Fruit fly (Drosophila melanogaster) whole organism, embryonic: ENCODE results near the gene CG46059.
A peak's percentile ranks its signal among the peaks of the same experiment; 100 is the strongest.

Experiments used
- ATbp ChIP-seq: fragments of 200-800 bp; sonication (Bioruptor generic); optimal IDR thresholded peaks from 2 replicates; lab custom pipeline; 2017; ENCODE audit warnings: missing biosample characterization, mild to moderate bottlenecking, missing genetic modification characterization, missing genetic modification reagents
- Asciz ChIP-seq: fragments of 200-800 bp; sonication (Bioruptor generic); optimal IDR thresholded peaks from 2 replicates; lab custom pipeline; 2017; ENCODE audit warnings: missing biosample characterization, mild to moderate bottlenecking, missing genetic modification characterization, missing genetic modification reagents
- B-H2 ChIP-seq: fragments of 200-800 bp; sonication (Bioruptor generic); optimal IDR thresholded peaks from 2 replicates; lab custom pipeline; 2018; ENCODE audit warnings: missing biosample characterization, mild to moderate bottlenecking, missing genetic modification characterization
- Blimp-1 ChIP-seq: fragments of 200-800 bp; sonication (Bioruptor generic); optimal IDR thresholded peaks from 3 replicates; lab custom pipeline; 2018; ENCODE audit warnings: missing biosample characterization, missing genetic modification characterization, mild to moderate bottlenecking, moderate library complexity, missing genetic modification reagents
- CG10274 ChIP-seq: fragments of 200-800 bp; sonication (Bioruptor generic); optimal IDR thresholded peaks from 3 replicates; lab custom pipeline; 2017; ENCODE audit warnings: missing biosample characterization, mild to moderate bottlenecking, missing genetic modification characterization
- CG10979 ChIP-seq: fragments of 200-800 bp; sonication (Bioruptor generic); optimal IDR thresholded peaks from 2 replicates; lab custom pipeline; 2018; ENCODE audit warnings: missing biosample characterization, mild to moderate bottlenecking, missing genetic modification characterization, moderate library complexity
- CG12942 ChIP-seq: fragments of 200-800 bp; sonication (Bioruptor generic); optimal IDR thresholded peaks from 3 replicates; lab custom pipeline; 2016; ENCODE audit warnings: missing biosample characterization, missing genetic modification characterization
- CG13624 ChIP-seq: fragments of 200-800 bp; sonication (Bioruptor generic); optimal IDR thresholded peaks from 2 replicates; lab custom pipeline; 2016; ENCODE audit warnings: missing biosample characterization, missing genetic modification characterization
- CG14441 ChIP-seq: fragments of 200-800 bp; sonication (Bioruptor generic); IDR thresholded peaks from 2 replicates; pipeline ENCODE4 v1.3.6; 2022; ENCODE audit warnings: missing biosample characterization, missing genetic modification characterization
- CG1647 ChIP-seq: fragments of 200-800 bp; sonication (Bioruptor generic); optimal IDR thresholded peaks from 3 replicates; lab custom pipeline; 2016; ENCODE audit warnings: missing biosample characterization, missing genetic modification characterization
- CG17612 ChIP-seq: fragments of 200-800 bp; sonication (Bioruptor generic); IDR thresholded peaks from 2 replicates; pipeline ENCODE4 v1.3.6; 2022; ENCODE audit warnings: missing biosample characterization, missing genetic modification characterization
- CG17802 ChIP-seq: fragments of 200-800 bp; sonication (Bioruptor generic); optimal IDR thresholded peaks from 2 replicates; lab custom pipeline; 2018; ENCODE audit warnings: missing biosample characterization, mild to moderate bottlenecking, missing genetic modification characterization, moderate library complexity
- CG18262 ChIP-seq: fragments of 200-800 bp; optimal IDR thresholded peaks from 3 replicates; lab custom pipeline; 2019; ENCODE audit warnings: missing biosample characterization, mild to moderate bottlenecking, missing genetic modification characterization, moderate library complexity
- CG2202 ChIP-seq: fragments of 200-800 bp; sonication (Bioruptor generic); optimal IDR thresholded peaks from 2 replicates; lab custom pipeline; 2018; ENCODE audit warnings: missing biosample characterization, mild to moderate bottlenecking, missing genetic modification characterization
- CG2712 ChIP-seq: fragments of 200-800 bp; optimal IDR thresholded peaks from 3 replicates; lab custom pipeline; 2019; ENCODE audit warnings: missing biosample characterization, mild to moderate bottlenecking, missing genetic modification characterization, moderate library complexity
- CG2875 ChIP-seq: fragments of 200-800 bp; sonication (Bioruptor generic); optimal IDR thresholded peaks from 2 replicates; lab custom pipeline; 2017; ENCODE audit warnings: missing biosample characterization, mild to moderate bottlenecking, missing genetic modification characterization, missing genetic modification reagents
- CG2889 ChIP-seq: fragments of 200-800 bp; sonication (Bioruptor generic); IDR thresholded peaks from 3 replicates; pipeline ENCODE4 v1.3.6; 2022; ENCODE audit warnings: missing biosample characterization, missing genetic modification characterization
- CG33213 ChIP-seq: fragments of 200-800 bp; sonication (Bioruptor generic); optimal IDR thresholded peaks from 3 replicates; lab custom pipeline; 2016; ENCODE audit warnings: missing biosample characterization, missing genetic modification characterization
- CG4707 ChIP-seq: fragments of 200-800 bp; sonication (Bioruptor generic); optimal IDR thresholded peaks from 2 replicates; lab custom pipeline; 2018; ENCODE audit warnings: missing biosample characterization, mild to moderate bottlenecking, missing genetic modification characterization, moderate library complexity
- CG9609 ChIP-seq: fragments of 200-800 bp; sonication (Bioruptor generic); optimal IDR thresholded peaks from 3 replicates; lab custom pipeline; 2016; ENCODE audit warnings: missing biosample characterization, missing genetic modification characterization
- CG9876 ChIP-seq: fragments of 200-800 bp; sonication (Bioruptor generic); optimal IDR thresholded peaks from 2 replicates; lab custom pipeline; 2016; ENCODE audit warnings: missing biosample characterization, missing genetic modification characterization
- CoRest ChIP-seq: fragments of 200-800 bp; sonication (Bioruptor generic); optimal IDR thresholded peaks from 3 replicates; lab custom pipeline; 2018; ENCODE audit warnings: missing biosample characterization, mild to moderate bottlenecking, missing genetic modification characterization, moderate library complexity
- D19B ChIP-seq: fragments of 200-800 bp; sonication (Bioruptor generic); optimal IDR thresholded peaks from 2 replicates; lab custom pipeline; 2017; ENCODE audit warnings: missing biosample characterization, mild to moderate bottlenecking, missing genetic modification characterization
- Dad ChIP-seq: fragments of 200-800 bp; sonication (Bioruptor generic); optimal IDR thresholded peaks from 3 replicates; lab custom pipeline; 2016; ENCODE audit warnings: missing biosample characterization, missing genetic modification characterization
- Doc2 ChIP-seq: fragments of 200-800 bp; sonication (Bioruptor generic); IDR thresholded peaks from 2 replicates; pipeline ENCODE4 v1.3.6; 2022; ENCODE audit warnings: missing biosample characterization, missing genetic modification characterization
- Hsf ChIP-seq: fragments of 200-800 bp; sonication (Bioruptor generic); optimal IDR thresholded peaks from 3 replicates; lab custom pipeline; 2016; ENCODE audit warnings: missing biosample characterization, missing genetic modification characterization
- Jarid2 ChIP-seq: fragments of 200-800 bp; sonication (Bioruptor generic); optimal IDR thresholded peaks from 3 replicates; lab custom pipeline; 2017; ENCODE audit warnings: mild to moderate bottlenecking, missing biosample characterization, missing genetic modification reagents, missing genetic modification characterization
- MTF-1 ChIP-seq: fragments of 200-800 bp; sonication (Bioruptor generic); optimal IDR thresholded peaks from 2 replicates; lab custom pipeline; 2018; ENCODE audit warnings: missing biosample characterization, mild to moderate bottlenecking, missing genetic modification characterization, borderline replicate concordance
- Meics ChIP-seq: fragments of 200-800 bp; sonication (Bioruptor generic); optimal IDR thresholded peaks from 2 replicates; lab custom pipeline; 2017; ENCODE audit warnings: missing biosample characterization, mild to moderate bottlenecking, missing genetic modification characterization
- NC2α ChIP-seq: fragments of 200-800 bp; sonication (Bioruptor generic); optimal IDR thresholded peaks from 2 replicates; lab custom pipeline; 2016; ENCODE audit warnings: missing biosample characterization, missing genetic modification characterization
- Oli ChIP-seq: fragments of 200-800 bp; sonication (Bioruptor generic); optimal IDR thresholded peaks from 2 replicates; lab custom pipeline; 2018; ENCODE audit warnings: missing biosample characterization, mild to moderate bottlenecking, missing genetic modification characterization, moderate library complexity
- Sin3A ChIP-seq: fragments of >200 bp; optimal IDR thresholded peaks from 2 replicates; lab custom pipeline; 2018
- Sry-β ChIP-seq: fragments of 200-800 bp; sonication (Bioruptor generic); optimal IDR thresholded peaks from 2 replicates; lab custom pipeline; 2018; ENCODE audit warnings: missing biosample characterization, mild to moderate bottlenecking, missing genetic modification characterization, moderate library complexity
- Ssrp ChIP-seq: fragments of 200-800 bp; sonication (Bioruptor generic); optimal IDR thresholded peaks from 2 replicates; lab custom pipeline; 2018; ENCODE audit warnings: missing biosample characterization, mild to moderate bottlenecking, missing genetic modification characterization, moderate library complexity
- TFAM ChIP-seq: fragments of 200-800 bp; sonication (Bioruptor generic); optimal IDR thresholded peaks from 2 replicates; lab custom pipeline; 2017; ENCODE audit warnings: missing biosample characterization, missing genetic modification characterization, inconsistent platforms
- btn ChIP-seq: fragments of 200-800 bp; sonication (Bioruptor generic); optimal IDR thresholded peaks from 2 replicates; lab custom pipeline; 2016; ENCODE audit warnings: missing biosample characterization, missing genetic modification characterization
- fd96Cb ChIP-seq: fragments of 200-800 bp; sonication (Bioruptor generic); optimal IDR thresholded peaks from 2 replicates; lab custom pipeline; 2018; ENCODE audit warnings: missing biosample characterization, mild to moderate bottlenecking, missing genetic modification characterization, moderate library complexity
- gsb-n ChIP-seq: fragments of 200-800 bp; sonication (Bioruptor generic); optimal IDR thresholded peaks from 3 replicates; lab custom pipeline; 2018; ENCODE audit warnings: missing biosample characterization, mild to moderate bottlenecking, missing genetic modification characterization
- her ChIP-seq: fragments of 200-800 bp; sonication (Bioruptor generic); optimal IDR thresholded peaks from 2 replicates; lab custom pipeline; 2016; ENCODE audit warnings: missing biosample characterization, missing genetic modification characterization
- hth ChIP-seq: fragments of >200 bp; optimal IDR thresholded peaks from 2 replicates; lab custom pipeline; 2017; ENCODE audit warnings: inconsistent platforms
- lbe ChIP-seq: fragments of 200-800 bp; sonication (Bioruptor generic); optimal IDR thresholded peaks from 2 replicates; lab custom pipeline; 2016; ENCODE audit warnings: missing biosample characterization, mild to moderate bottlenecking, missing genetic modification characterization
- org-1 ChIP-seq: fragments of 200-800 bp; sonication (Bioruptor generic); optimal IDR thresholded peaks from 2 replicates; lab custom pipeline; 2017; ENCODE audit warnings: missing biosample characterization, missing genetic modification characterization
- peb ChIP-seq: fragments of 200-800 bp; sonication (Bioruptor generic); IDR thresholded peaks from 2 replicates; pipeline ENCODE4 v1.3.6; 2022; ENCODE audit warnings: missing biosample characterization, missing genetic modification characterization
- pfk ChIP-seq: fragments of 200-800 bp; sonication (Bioruptor generic); optimal IDR thresholded peaks from 2 replicates; lab custom pipeline; 2018; ENCODE audit warnings: missing biosample characterization, mild to moderate bottlenecking, missing genetic modification characterization, moderate library complexity
- phol ChIP-seq: fragments of 200-800 bp; sonication (Bioruptor generic); optimal IDR thresholded peaks from 3 replicates; lab custom pipeline; 2018; ENCODE audit warnings: missing biosample characterization, mild to moderate bottlenecking, missing genetic modification characterization, moderate library complexity
- pita ChIP-seq: fragments of 200-800 bp; sonication (Bioruptor generic); optimal IDR thresholded peaks from 2 replicates; lab custom pipeline; 2017; ENCODE audit warnings: missing biosample characterization, mild to moderate bottlenecking, missing genetic modification characterization
- pnt ChIP-seq: fragments of 200-800 bp; sonication (Bioruptor generic); optimal IDR thresholded peaks from 3 replicates; lab custom pipeline; 2016; ENCODE audit warnings: missing biosample characterization, missing genetic modification characterization
- schlank ChIP-seq: fragments of 200-800 bp; sonication (Bioruptor generic); optimal IDR thresholded peaks from 2 replicates; lab custom pipeline; 2018; ENCODE audit warnings: missing biosample characterization, mild to moderate bottlenecking, missing genetic modification characterization
- trem ChIP-seq: fragments of 200-800 bp; optimal IDR thresholded peaks from 3 replicates; lab custom pipeline; 2019; ENCODE audit warnings: missing biosample characterization, mild to moderate bottlenecking, missing genetic modification characterization, moderate library complexity
- ttk ChIP-seq: fragments of 200-800 bp; sonication (Bioruptor generic); IDR thresholded peaks from 2 replicates; pipeline ENCODE4 v2.1.2; 2022; ENCODE audit warnings: missing biosample characterization, missing genetic modification characterization
- vvl ChIP-seq: fragments of 200-800 bp; sonication (Bioruptor generic); IDR thresholded peaks from 2 replicates; pipeline ENCODE4 v1.3.6; 2022; ENCODE audit warnings: missing biosample characterization, missing genetic modification characterization
- yki ChIP-seq: fragments of >200 bp; optimal IDR thresholded peaks from 3 replicates; lab custom pipeline; 2018

The CG46059 gene

DNA sequence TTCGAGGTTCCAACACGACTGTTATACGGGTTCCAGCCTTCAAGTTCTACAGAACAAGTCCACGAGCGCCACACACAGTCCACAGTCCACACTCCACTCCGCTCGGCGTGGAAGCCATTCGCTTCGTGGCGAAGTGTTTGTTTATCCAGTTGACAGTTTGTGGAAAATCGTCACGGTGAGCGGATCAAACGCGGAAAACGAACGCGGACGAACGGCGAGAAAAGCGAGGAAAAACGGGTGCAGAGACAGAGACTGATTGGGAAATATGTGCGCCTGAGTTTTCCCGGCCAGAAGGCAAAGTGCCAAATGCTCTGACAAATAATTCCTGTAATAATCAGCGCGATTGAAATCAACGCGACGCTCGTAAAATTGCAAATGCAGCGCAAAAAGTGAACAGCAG is 6.6 kb upstream of the CG46059 start, which contains the start of gene drl (continued):
- peak; percentile 58 for TF ChIP-seq CG4707
- TF ChIP-seq CoRest (tag; lab: Kevin White, UChicago) = no peak
- TF ChIP-seq NC2α (GFP tag; lab: Kevin White, UChicago) = no peak
- peak; percentile 12 for TF ChIP-seq Asciz (GFP tag; lab: Kevin White, UChicago)
- TF ChIP-seq MTF-1 = peak; percentile 60
- TF ChIP-seq btn (GFP tag; lab: Kevin White, UChicago) = peak; percentile 26
- no peak for TF ChIP-seq lbe
- peak; percentile 42 for TF ChIP-seq CG10979
- TF ChIP-seq Doc2 (GFP tag; lab: Robert Waterston, UW) = no peak
- TF ChIP-seq ATbp (GFP tag; lab: Kevin White, UChicago) = peak; percentile 35
- peak; percentile 49 for TF ChIP-seq pfk (GFP tag; lab: Kevin White, UChicago)
- peak; percentile 34 for TF ChIP-seq her (GFP tag; lab: Kevin White, UChicago)
- TF ChIP-seq vvl (GFP tag; lab: Robert Waterston, UW) = peak; percentile 63; the same call in 1 of the 2 replicates
- peak; percentile 39 for TF ChIP-seq CG18262
- TF ChIP-seq CG9876 = no peak
- peak; percentile 99 for TF ChIP-seq Jarid2 (GFP tag; lab: Kevin White, UChicago)

DNA sequence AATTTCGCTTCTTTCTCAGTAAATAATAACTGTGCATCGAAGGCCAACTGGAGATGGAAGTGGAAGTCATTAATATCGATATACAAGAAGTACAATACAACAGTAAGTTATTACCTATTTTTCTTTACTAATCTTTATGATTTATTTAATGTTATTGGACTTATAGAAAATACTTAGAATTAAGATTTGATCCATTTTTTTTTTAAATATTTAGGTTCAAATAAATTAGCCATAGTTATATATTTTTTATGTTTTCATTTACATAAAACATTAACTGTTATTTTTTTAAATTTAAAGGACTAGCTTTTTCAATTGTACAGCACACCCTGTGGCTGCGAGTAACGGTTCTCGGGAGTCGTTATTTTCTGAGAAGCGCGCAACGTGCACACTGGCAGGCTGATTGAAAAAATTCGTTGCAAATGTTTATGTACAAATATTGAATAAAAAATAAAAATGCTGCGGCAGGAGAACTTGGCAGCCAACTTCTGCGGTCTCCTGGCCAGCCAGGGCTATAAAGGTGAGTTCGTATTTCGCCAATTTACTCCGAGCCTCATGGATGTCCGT is 2.2 kb upstream of the CG46059 start, which contains the start of the genes gammaTub37C and pigeon:
Gene gammaTub37C (minus strand): TSS at position 51 of the 564 bp plus-strand sequence.
Gene pigeon (plus strand): TSS at position 368 of the 564 bp plus-strand sequence.
- TF ChIP-seq Hsf (GFP tag; lab: Kevin White, UChicago) (no peak), org-1 (GFP tag; lab: Kevin White, UChicago) (no peak), B-H2 (GFP tag; lab: Kevin White, UChicago) (no peak), CG17802 (tag; lab: Kevin White, UChicago) (no peak), trem (tag; lab: Kevin White, UChicago) (peak; percentile 51), yki (lab: Kevin White, UChicago) (no peak), Meics (GFP tag; lab: Kevin White, UChicago) (peak; percentile 15), Blimp-1 (GFP tag; lab: Kevin White, UChicago) (no peak), Sin3A (lab: Kevin White, UChicago) (no peak), CG2875 (GFP tag; lab: Kevin White, UChicago) (no peak), CG33213 (GFP tag; lab: Kevin White, UChicago) (peak; percentile 43), fd96Cb (no peak), CG10274 (GFP tag; lab: Kevin White, UChicago) (no peak), peb (no peak), CG17612 (no peak), hth (no peak), Oli (no peak), Sry-β (GFP tag; lab: Kevin White, UChicago) (no peak), gsb-n (peak; percentile 3), CG12942 (GFP tag; lab: Kevin White, UChicago) (no peak), CG2712 (peak; percentile 37), CG1647 (GFP tag; lab: Kevin White, UChicago) (no peak), pita (no peak), CG14441 (GFP tag; lab: Robert Waterston, UW) (no peak), TFAM (no peak), ttk (GFP tag; lab: Robert Waterston, UW) (no peak), Ssrp (tag; lab: Kevin White, UChicago) (no peak), phol (tag; lab: Kevin White, UChicago) (peak; percentile 22), CG9609 (GFP tag; lab: Kevin White, UChicago) (no peak), Dad (GFP tag; lab: Kevin White, UChicago) (no peak), CG2889 (GFP tag; lab: Robert Waterston, UW) (no peak), D19B (GFP tag; lab: Kevin White, UChicago) (no peak), CG2202 (tag; lab: Kevin White, UChicago) (no peak), CG13624 (no peak), pnt (no peak), schlank (no peak)
